Fruit fly (Drosophila melanogaster): Measurements from ENCODE around the gene Cby.

dm6 chr3R:21878473-21878872 is 10.7 kb downstream of the Cby start, which contains the start of gene CG34148:
- TF ChIP-seq CG7045 (GFP tag; optimal IDR thresholded peaks at IDR 0.05): no peak
- TF ChIP-seq tj (GFP tag; optimal IDR thresholded peaks at IDR 0.05): no peak
- no peak for TF ChIP-seq pad (GFP tag; optimal IDR thresholded peaks at IDR 0.05)
- TF ChIP-seq CG11617 (GFP tag; optimal IDR thresholded peaks at IDR 0.05): no peak
- no peak for TF ChIP-seq CG12768 (GFP tag; optimal IDR thresholded peaks at IDR 0.05)
- no peak for TF ChIP-seq Clk (GFP tag; optimal IDR thresholded peaks at IDR 0.05)
- TF ChIP-seq bab1 (GFP tag; optimal IDR thresholded peaks at IDR 0.05): no peak

All from whole organism, adult.